Fruit fly (Drosophila melanogaster): Measurements from ENCODE around the gene CG3557.

DNA sequence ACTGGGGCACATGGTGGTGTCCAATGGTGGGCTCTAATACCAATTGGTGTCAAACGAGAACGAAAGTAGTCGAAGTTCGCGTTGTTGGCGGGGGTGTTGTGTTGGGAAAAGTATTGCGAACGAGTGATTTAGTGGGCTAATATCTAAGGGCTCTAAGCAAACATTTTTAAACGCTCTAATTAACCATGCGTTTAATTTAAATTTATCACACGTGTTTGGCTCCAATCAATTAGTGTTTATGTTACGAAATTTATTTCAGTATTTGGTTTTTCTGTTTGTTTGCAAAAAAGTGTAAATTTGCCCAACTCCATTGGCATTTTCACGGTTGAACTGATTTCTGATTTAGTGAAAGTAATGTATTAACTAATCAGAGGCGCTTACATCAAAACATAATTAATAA is 34.3 kb upstream of the CG3557 start, which contains the start of gene CG34447:
- TF ChIP-seq h (optimal IDR thresholded peaks at IDR 0.05) (no peak), psq (optimal IDR thresholded peaks at IDR 0.05) (no peak), insv (optimal IDR thresholded peaks at IDR 0.05) (no peak), ttk (optimal IDR thresholded peaks at IDR 0.05) (no peak), Myc (optimal IDR thresholded peaks at IDR 0.05) (no peak), Sin3A (optimal IDR thresholded peaks at IDR 0.05) (no peak)
